Fruit fly (Drosophila melanogaster): ENCODE results near the gene hyx.

hyx gene

dm6 chr3R:8992928-8993579 lies 45.5 kb upstream of the hyx start, which contains the start of gene CG11975 (continued):
- no peak for TF ChIP-seq prd (optimal IDR thresholded peaks at IDR 0.05)
- peak; percentile 55 for TF ChIP-seq prd (GFP tag; IDR thresholded peaks at IDR 0.05)
- TF ChIP-seq Kr (GFP tag; optimal IDR thresholded peaks at IDR 0.05), result no peak
- peak; percentile 29 for TF ChIP-seq CG16815 (GFP tag; optimal IDR thresholded peaks at IDR 0.05)
- TF ChIP-seq Deaf1 (tag; optimal IDR thresholded peaks at IDR 0.05), result no peak
- peak; percentile 6 for TF ChIP-seq CG14965 (GFP tag; optimal IDR thresholded peaks at IDR 0.05; ENCODE audit: borderline replicate concordance)
- TF ChIP-seq Fer2 (tag; optimal IDR thresholded peaks at IDR 0.05), result peak; percentile 54
- TF ChIP-seq inv (GFP tag; IDR thresholded peaks at IDR 0.05; ENCODE audit: partially characterized antibody), result peak; percentile 63
- TF ChIP-seq lov (optimal IDR thresholded peaks at IDR 0.05), result no peak
- no peak for TF ChIP-seq lov (GFP tag; IDR thresholded peaks at IDR 0.05)
- peak; percentile 77 for TF ChIP-seq YL-1 (GFP tag; optimal IDR thresholded peaks at IDR 0.05)
- TF ChIP-seq NFAT (GFP tag; IDR thresholded peaks at IDR 0.05), result peak; percentile 58
- TF ChIP-seq Max (GFP tag; optimal IDR thresholded peaks at IDR 0.05), result peak; percentile 79
- no peak for TF ChIP-seq B-H2 (GFP tag; optimal IDR thresholded peaks at IDR 0.05)
- TF ChIP-seq salm (tag; optimal IDR thresholded peaks at IDR 0.05), result no peak
- TF ChIP-seq ftz-f1 (GFP tag; optimal IDR thresholded peaks at IDR 0.05), result peak; percentile 58
- TF ChIP-seq so (GFP tag; IDR thresholded peaks at IDR 0.05), result no peak
- TF ChIP-seq nerfin-1 (tag; optimal IDR thresholded peaks at IDR 0.05), result peak; percentile 91
- TF ChIP-seq CG31224 (GFP tag; IDR thresholded peaks at IDR 0.05), result 0 out of 2 replicates have a peak, but pooled peaks have one; percentile 6
- no peak for TF ChIP-seq CG31365 (tag; optimal IDR thresholded peaks at IDR 0.05)
- TF ChIP-seq az2 (GFP tag; optimal IDR thresholded peaks at IDR 0.05), result peak; percentile 73
- TF ChIP-seq CG32772 (GFP tag; IDR thresholded peaks at IDR 0.05), result peak; percentile 71
- TF ChIP-seq en (GFP tag; optimal IDR thresholded peaks at IDR 0.05), result peak; percentile 62
- TF ChIP-seq CG8089 (GFP tag; optimal IDR thresholded peaks at IDR 0.05), result peak; percentile 57
- TF ChIP-seq CG11398 (GFP tag; optimal IDR thresholded peaks at IDR 0.05), result peak; percentile 60
- peak; percentile 28 for TF ChIP-seq fd3F (GFP tag; optimal IDR thresholded peaks at IDR 0.05)
- TF ChIP-seq eyg (GFP tag; optimal IDR thresholded peaks at IDR 0.05), result peak; percentile 80
- TF ChIP-seq row (GFP tag; IDR thresholded peaks at IDR 0.05), result peak; percentile 87
- no peak for TF ChIP-seq chm (GFP tag; IDR thresholded peaks at IDR 0.05)
- TF ChIP-seq pan (optimal IDR thresholded peaks at IDR 0.05), result no peak
- TF ChIP-seq pan (GFP tag; optimal IDR thresholded peaks at IDR 0.05 in 1 of 2, IDR thresholded peaks at IDR 0.05 in 1 of 2), result peak in 1 of 2 experiments; percentile 24
- no peak for TF ChIP-seq CG11695 (GFP tag; IDR thresholded peaks at IDR 0.05)
- no peak for TF ChIP-seq CG5953 (GFP tag; IDR thresholded peaks at IDR 0.05)
- TF ChIP-seq Neu2 (GFP tag; optimal IDR thresholded peaks at IDR 0.05; ENCODE audit: borderline replicate concordance), result peak; percentile 40
- TF ChIP-seq CG12942 (GFP tag; optimal IDR thresholded peaks at IDR 0.05), result peak; percentile 87
- TF ChIP-seq Mad (GFP tag; optimal IDR thresholded peaks at IDR 0.05), result peak; percentile 70
- peak; percentile 66 for TF ChIP-seq dm (GFP tag; optimal IDR thresholded peaks at IDR 0.05)
- no peak for TF ChIP-seq Asciz (GFP tag; optimal IDR thresholded peaks at IDR 0.05)
- peak; percentile 70 for TF ChIP-seq lbe (GFP tag; optimal IDR thresholded peaks at IDR 0.05)
- TF ChIP-seq CG10462 (GFP tag; optimal IDR thresholded peaks at IDR 0.05), result peak; percentile 47
- peak; percentile 47 for TF ChIP-seq pros (GFP tag; optimal IDR thresholded peaks at IDR 0.05)
- peak; percentile 90 for TF ChIP-seq zfh2 (GFP tag; optimal IDR thresholded peaks at IDR 0.05)
- TF ChIP-seq vvl (GFP tag; IDR thresholded peaks at IDR 0.05), result peak; percentile 61
- TF ChIP-seq sisA (GFP tag; IDR thresholded peaks at IDR 0.05), result peak; percentile 63
- TF ChIP-seq pho (GFP tag; optimal IDR thresholded peaks at IDR 0.05), result peak; percentile 91
- no peak for TF ChIP-seq ro (GFP tag; IDR thresholded peaks at IDR 0.05)
- peak; percentile 31 for TF ChIP-seq CG9437 (GFP tag; optimal IDR thresholded peaks at IDR 0.05)
- no peak for TF ChIP-seq Blimp-1 (GFP tag; optimal IDR thresholded peaks at IDR 0.05)
- TF ChIP-seq sim (GFP tag; IDR thresholded peaks at IDR 0.05), result no peak
- peak; percentile 17 for TF ChIP-seq esg (GFP tag; conservative IDR thresholded peaks at IDR 0.05)
- no peak for TF ChIP-seq Sox102F (GFP tag; optimal IDR thresholded peaks at IDR 0.05)
